Fruit fly (Drosophila melanogaster): ENCODE measurements around the gene Mgat4b.
A peak's percentile ranks its signal among the peaks of the same experiment; 100 is the strongest.

Gene Mgat4b

dm6 chr3L:14785492-14785916 lies 16.4 kb upstream of the Mgat4b start (continued):
- no peak for TF ChIP-seq fkh (GFP tag; optimal IDR thresholded peaks at IDR 0.05)
- peak; percentile 81 for TF ChIP-seq achi (GFP tag; optimal IDR thresholded peaks at IDR 0.05)
- peak; percentile 68 for TF ChIP-seq Smox (GFP tag; optimal IDR thresholded peaks at IDR 0.05)
- peak; percentile 69 for TF ChIP-seq CG7368 (GFP tag; optimal IDR thresholded peaks at IDR 0.05)
- TF ChIP-seq CG16779 (tag; optimal IDR thresholded peaks at IDR 0.05) = peak; percentile 42
- TF ChIP-seq topi (GFP tag; optimal IDR thresholded peaks at IDR 0.05) = peak; percentile 66
- TF ChIP-seq CG11294 (GFP tag; IDR thresholded peaks at IDR 0.05) = peak; percentile 68; the same call in 1 of the 2 replicates
- no peak for TF ChIP-seq Hr38 (GFP tag; optimal IDR thresholded peaks at IDR 0.05)
- TF ChIP-seq CG10631 (GFP tag; optimal IDR thresholded peaks at IDR 0.05) = peak; percentile 79
- TF ChIP-seq salr (GFP tag; optimal IDR thresholded peaks at IDR 0.05) = peak; percentile 26 to 84
- TF ChIP-seq CG8319 (GFP tag; optimal IDR thresholded peaks at IDR 0.05) = peak; percentile 69
- no peak for TF ChIP-seq CG6854 (GFP tag; optimal IDR thresholded peaks at IDR 0.05)
- TF ChIP-seq vri (GFP tag; optimal IDR thresholded peaks at IDR 0.05) = peak; percentile 45
- TF ChIP-seq CG15336 (GFP tag; IDR thresholded peaks at IDR 0.05) = peak; percentile 87
- peak; percentile 96 for TF ChIP-seq Eip78C (GFP tag)

dm6 chr3L:14784949-14785408 lies 15.9 kb upstream of the Mgat4b start:
- TF ChIP-seq CG6276 (GFP tag; optimal IDR thresholded peaks at IDR 0.05) (peak; percentile 90), CG7368 (GFP tag; optimal IDR thresholded peaks at IDR 0.05) (peak; percentile 71), esn (GFP tag; optimal IDR thresholded peaks at IDR 0.05) (peak; percentile 84), CG11902 (GFP tag; optimal IDR thresholded peaks at IDR 0.05) (peak; percentile 70), Blimp-1 (GFP tag; optimal IDR thresholded peaks at IDR 0.05) (peak; percentile 39), CG11762 (GFP tag; optimal IDR thresholded peaks at IDR 0.05; ENCODE audit: insufficient read depth) (peak; percentile 81), salr (GFP tag; optimal IDR thresholded peaks at IDR 0.05) (peak in 1 of 2 experiments; percentile 87), Eip75B (GFP tag; optimal IDR thresholded peaks at IDR 0.05) (peak; percentile 56), Sox15 (GFP tag; optimal IDR thresholded peaks at IDR 0.05) (peak; percentile 72), net (GFP tag; optimal IDR thresholded peaks at IDR 0.05) (peak; percentile 80), pdm3 (GFP tag; optimal IDR thresholded peaks at IDR 0.05) (peak; percentile 83), CG9139 (GFP tag; optimal IDR thresholded peaks at IDR 0.05) (peak; percentile 41), CG1621 (tag; optimal IDR thresholded peaks at IDR 0.05) (peak; percentile 69), cyc (GFP tag; optimal IDR thresholded peaks at IDR 0.05) (peak; percentile 77), Eip93F (GFP tag; optimal IDR thresholded peaks at IDR 0.05) (no peak), CG6163 (GFP tag; IDR thresholded peaks at IDR 0.05) (peak; percentile 68), fkh (GFP tag; optimal IDR thresholded peaks at IDR 0.05) (peak; percentile 78), CG16779 (tag; optimal IDR thresholded peaks at IDR 0.05) (peak; percentile 39), dac (GFP tag; optimal IDR thresholded peaks at IDR 0.05) (peak; percentile 55), CG11294 (GFP tag; IDR thresholded peaks at IDR 0.05) (peak; percentile 62; the same call in 1 of the 2 replicates), Smox (GFP tag; optimal IDR thresholded peaks at IDR 0.05) (peak; percentile 80), CG32006 (GFP tag; optimal IDR thresholded peaks at IDR 0.05) (peak; percentile 92), CG3919 (GFP tag; optimal IDR thresholded peaks at IDR 0.05) (peak; percentile 78), fd85E (GFP tag; optimal IDR thresholded peaks at IDR 0.05) (peak; percentile 23), CG4318 (GFP tag; optimal IDR thresholded peaks at IDR 0.05) (peak; percentile 83), fd59A (GFP tag; optimal IDR thresholded peaks at IDR 0.05) (peak; percentile 74), CG8119 (GFP tag; IDR thresholded peaks at IDR 0.05) (peak; percentile 91), CG10631 (GFP tag; optimal IDR thresholded peaks at IDR 0.05) (peak; percentile 71), OdsH (GFP tag; optimal IDR thresholded peaks at IDR 0.05) (peak; percentile 87), Lpt (GFP tag; optimal IDR thresholded peaks at IDR 0.05) (peak; percentile 61), CG34406 (GFP tag; optimal IDR thresholded peaks at IDR 0.05) (peak; percentile 80), vri (GFP tag; optimal IDR thresholded peaks at IDR 0.05) (peak; percentile 24), CG6808 (GFP tag; optimal IDR thresholded peaks at IDR 0.05) (peak; percentile 76), CG6792 (GFP tag; optimal IDR thresholded peaks at IDR 0.05) (peak; percentile 70), CG8632 (GFP tag; optimal IDR thresholded peaks at IDR 0.05) (peak; percentile 75), Eip78C (GFP tag) (peak; percentile 95), svp (GFP tag) (peak; percentile 84), Met (GFP tag; optimal IDR thresholded peaks at IDR 0.05) (peak; percentile 82), dsx (GFP tag; optimal IDR thresholded peaks at IDR 0.05; ENCODE audit: poor library complexity, severe bottlenecking) (peak; percentile 57), CG6854 (GFP tag; optimal IDR thresholded peaks at IDR 0.05) (peak; percentile 11), Ets21C (GFP tag; optimal IDR thresholded peaks at IDR 0.05) (peak; percentile 71), Ets96B (tag; optimal IDR thresholded peaks at IDR 0.05) (peak; percentile 70), ss (GFP tag; optimal IDR thresholded peaks at IDR 0.05) (peak; percentile 43 to 51)
